Fruit fly (Drosophila melanogaster) Kc167 (cell line): ENCODE results near the gene Adgf-B.

Experiments
- Myc ChIP-seq: fragments of >200 bp; optimal IDR thresholded peaks from 2 replicates; lab custom pipeline; 2017; ENCODE audit warnings: missing external identifiers
- Sin3A ChIP-seq: fragments of >200 bp; optimal IDR thresholded peaks from 2 replicates; lab custom pipeline; 2018; ENCODE audit warnings: missing external identifiers
- h ChIP-seq: fragments of >200 bp; optimal IDR thresholded peaks from 3 replicates; lab custom pipeline; 2018; ENCODE audit warnings: missing external identifiers
- insv ChIP-seq: fragments of >200 bp; optimal IDR thresholded peaks from 3 replicates; lab custom pipeline; 2018; ENCODE audit warnings: missing external identifiers
- psq ChIP-seq: fragments of >200 bp; optimal IDR thresholded peaks from 2 replicates; lab custom pipeline; 2017; ENCODE audit warnings: missing external identifiers
- ttk ChIP-seq: sonication (Bioruptor generic); optimal IDR thresholded peaks from 2 replicates; lab custom pipeline; 2017; ENCODE audit warnings: missing external identifiers

Gene Adgf-B

DNA sequence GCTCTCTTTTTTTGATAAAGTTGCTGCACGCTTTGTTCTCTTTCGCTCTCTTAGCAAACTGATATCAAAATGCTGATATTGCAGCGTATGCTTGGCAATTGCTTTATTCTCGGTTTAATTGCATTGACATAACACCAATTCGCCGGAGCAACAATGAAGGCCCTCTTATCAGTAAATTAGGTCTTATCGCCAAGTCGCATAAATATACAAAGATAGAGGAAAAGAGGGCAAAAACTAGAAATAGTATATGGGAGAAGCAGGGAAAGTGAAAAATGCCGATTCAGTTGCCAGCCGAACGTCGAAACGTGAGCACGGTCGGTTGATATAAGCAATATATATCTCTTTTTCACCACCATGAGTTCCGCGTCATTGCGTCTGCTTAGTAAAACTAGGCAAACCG is 9.9 kb downstream of the Adgf-B start, which contains the start of gene CG7460:
Gene CG7460, plus strand, starts transcription at position 70 of the 400 bp plus-strand sequence.
- TF ChIP-seq insv (no peak), Myc (lab: Kevin White, UChicago) (no peak)

DNA sequence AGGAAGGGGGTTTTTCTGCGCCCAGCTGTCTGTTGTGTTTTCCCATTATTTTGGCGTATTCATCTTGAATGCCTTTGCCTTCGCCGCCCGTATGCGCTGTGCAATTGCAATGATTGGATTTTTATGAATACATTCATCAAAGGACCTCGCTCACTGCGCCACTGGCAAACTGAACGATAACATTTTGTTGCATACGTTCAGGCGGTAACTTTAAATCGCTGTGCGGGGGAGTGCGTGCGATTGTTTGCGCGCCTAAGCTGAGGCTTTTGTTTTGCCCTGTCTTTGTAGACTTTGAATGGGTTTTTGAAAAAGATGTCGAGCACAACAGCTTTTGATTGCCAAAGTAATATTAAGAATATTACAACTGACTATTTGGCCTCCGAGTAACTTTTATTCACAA is 10.8 kb downstream of the Adgf-B start:
- TF ChIP-seq Myc (lab: Kevin White, UChicago) (no peak), Sin3A (lab: Kevin White, UChicago) (no peak), insv (no peak), ttk (lab: Kevin White, UChicago) (no peak), psq (lab: Kevin White, UChicago) (no peak), h (lab: Kevin White, UChicago) (no peak)

DNA sequence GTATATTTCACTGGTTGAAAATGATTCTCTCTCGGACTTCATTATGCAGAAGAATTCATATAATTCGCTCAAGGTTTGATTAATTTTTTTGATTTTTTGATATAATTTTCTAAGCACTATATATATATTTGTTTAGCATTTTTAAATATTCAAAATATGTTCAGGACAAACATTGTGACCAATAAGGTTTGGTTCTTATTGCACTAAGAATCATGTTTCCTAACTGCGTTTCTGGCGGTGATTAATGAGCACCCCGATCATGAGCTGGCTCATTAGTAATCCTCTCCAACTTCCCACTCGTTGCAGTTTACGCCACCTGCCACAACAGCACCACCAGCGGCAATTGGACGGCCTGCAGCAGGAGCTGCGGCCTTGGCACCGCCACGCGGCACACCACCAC is 21.1 kb downstream of the Adgf-B start, which contains the start of gene CG6052:
Gene CG6052, minus strand, starts transcription at position 101 of the 400 bp plus-strand sequence.
- TF ChIP-seq ttk (lab: Kevin White, UChicago), result no peak
- TF ChIP-seq h (lab: Kevin White, UChicago), result no peak
- TF ChIP-seq psq (lab: Kevin White, UChicago), result no peak
- no peak for TF ChIP-seq Myc (lab: Kevin White, UChicago)
- no peak for TF ChIP-seq Sin3A (lab: Kevin White, UChicago)
- no peak for TF ChIP-seq insv

DNA sequence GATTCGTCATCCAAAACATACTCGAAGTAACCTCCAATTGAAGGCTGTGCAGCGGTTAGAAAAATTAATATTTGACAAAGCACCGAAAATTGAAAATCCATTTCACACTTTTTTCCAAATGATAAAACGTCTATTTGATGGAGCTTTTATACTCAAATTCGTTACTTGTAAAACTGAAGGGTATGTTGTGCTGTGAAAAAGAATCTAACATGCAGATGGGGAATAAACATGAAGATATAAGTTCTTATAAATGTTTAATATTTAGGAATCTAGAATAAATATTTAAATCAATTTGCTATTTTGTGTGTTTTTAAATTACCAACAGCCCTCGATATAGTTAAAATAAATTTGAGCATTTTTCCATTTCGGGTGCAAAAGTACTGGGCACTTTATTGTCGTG is 30.6 kb downstream of the Adgf-B start, which contains the start of gene CheB74a:
Gene CheB74a, minus strand, starts transcription at position 101 of the 400 bp plus-strand sequence.
- TF ChIP-seq h (lab: Kevin White, UChicago), result no peak
